Worm (Caenorhabditis elegans) whole organism, L1 larva: ENCODE data around the gene H14E04.3.

Source experiments
- blmp-1 ChIP-seq: fragments of 150-350 bp; optimal IDR thresholded peaks from 2 replicates; lab custom pipeline; 2014; ENCODE audit warnings: missing biosample characterization, missing genetic modification characterization
- egl-27 ChIP-seq, 2 experiments: fragments of 150-350 bp in 1 of 2; sonication (generic microtip); optimal IDR thresholded peaks; 3 replicates each; lab custom pipeline; 2017 to 2018; ENCODE audit warnings: missing biosample characterization in 2 of 2, missing genetic modification characterization in 2 of 2, missing genetic modification reagents in 2 of 2
- elt-3 ChIP-seq, 6 experiments: fragments of 150-350 bp in 1 of 6; sonication (generic microtip); optimal IDR thresholded peaks; 2 replicates each; lab custom pipeline; 2017 to 2018; ENCODE audit warnings: missing biosample characterization in 6 of 6, missing genetic modification characterization in 6 of 6, inconsistent platforms in 1 of 6
- ets-5 ChIP-seq: fragments of 200-800 bp; sonication (Bioruptor generic); IDR thresholded peaks from 2 replicates; pipeline ENCODE4 v1.3.6; 2022; ENCODE audit warnings: missing genetic modification characterization, missing compliant biosample characterization
- lsy-2 ChIP-seq, 2 experiments: fragments of 150-350 bp; optimal IDR thresholded peaks; 2 replicates each; lab custom pipeline; 2014; ENCODE audit warnings: missing biosample characterization in 2 of 2, missing genetic modification characterization in 2 of 2
- mdl-1 ChIP-seq, 2 experiments: fragments of 150-350 bp; optimal IDR thresholded peaks; 2 replicates each; lab custom pipeline; 2014 to 2017; ENCODE audit warnings: missing biosample characterization in 2 of 2, missing genetic modification characterization in 2 of 2, inconsistent platforms in 1 of 2
- nhr-12 ChIP-seq: sonication (generic microtip); optimal IDR thresholded peaks from 2 replicates; lab custom pipeline; 2017; ENCODE audit warnings: missing biosample characterization, missing genetic modification characterization
- nhr-28 ChIP-seq: fragments of 150-350 bp; optimal IDR thresholded peaks from 2 replicates; lab custom pipeline; 2014; ENCODE audit warnings: missing biosample characterization, missing genetic modification characterization
- nhr-76 ChIP-seq: sonication (generic microtip); optimal IDR thresholded peaks from 2 replicates; lab custom pipeline; 2017; ENCODE audit warnings: missing biosample characterization, missing genetic modification characterization
- snu-23 ChIP-seq: sonication (generic microtip); optimal IDR thresholded peaks from 2 replicates; lab custom pipeline; 2016; ENCODE audit warnings: missing genetic modification characterization, missing compliant biosample characterization
- unc-62 ChIP-seq: fragments of 150-350 bp; optimal IDR thresholded peaks from 2 replicates; lab custom pipeline; 2014; ENCODE audit warnings: missing biosample characterization, missing genetic modification reagents, missing genetic modification characterization

DNA sequence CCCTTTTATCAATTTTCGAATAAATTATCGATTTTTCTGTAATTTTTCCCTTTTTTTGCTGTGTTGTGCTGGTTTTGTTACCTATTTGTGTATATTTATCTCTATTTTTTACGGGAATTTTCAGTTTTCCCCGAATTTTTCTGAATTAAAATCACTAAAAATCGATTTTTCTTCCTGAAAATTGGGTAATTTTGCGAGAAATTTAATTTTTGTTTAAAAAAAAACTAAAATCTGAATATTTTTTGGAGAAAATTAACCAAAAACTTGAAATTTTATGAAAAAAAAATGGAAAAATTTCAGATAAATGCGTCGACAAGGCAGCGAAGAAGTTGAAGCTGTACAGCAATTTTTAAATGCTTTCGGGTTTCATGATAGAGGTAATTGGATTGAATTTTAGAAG is 39.1 kb downstream of the H14E04.3 start, which contains the start of gene gip-1:
- TF ChIP-seq elt-3 (tag; optimal IDR thresholded peaks at IDR 0.05; lab: Kevin White, UChicago) (no peak), snu-23 (GFP tag; lab: Kevin White, UChicago) (no peak), unc-62 (no peak), nhr-28 (tag; lab: Kevin White, UChicago) (no peak), lsy-2 (tag; optimal IDR thresholded peaks at IDR 0.05; lab: Kevin White, UChicago) (no peak), mdl-1 (tag; optimal IDR thresholded peaks at IDR 0.05; lab: Kevin White, UChicago) (no peak), nhr-76 (tag; lab: Kevin White, UChicago) (no peak), nhr-12 (tag; lab: Kevin White, UChicago) (no peak), egl-27 (tag; optimal IDR thresholded peaks at IDR 0.05; lab: Kevin White, UChicago) (no peak), ets-5 (no peak), blmp-1 (tag; lab: Kevin White, UChicago) (no peak)
